Worm (Caenorhabditis elegans): ENCODE measurements around the gene ZK666.2.

DNA sequence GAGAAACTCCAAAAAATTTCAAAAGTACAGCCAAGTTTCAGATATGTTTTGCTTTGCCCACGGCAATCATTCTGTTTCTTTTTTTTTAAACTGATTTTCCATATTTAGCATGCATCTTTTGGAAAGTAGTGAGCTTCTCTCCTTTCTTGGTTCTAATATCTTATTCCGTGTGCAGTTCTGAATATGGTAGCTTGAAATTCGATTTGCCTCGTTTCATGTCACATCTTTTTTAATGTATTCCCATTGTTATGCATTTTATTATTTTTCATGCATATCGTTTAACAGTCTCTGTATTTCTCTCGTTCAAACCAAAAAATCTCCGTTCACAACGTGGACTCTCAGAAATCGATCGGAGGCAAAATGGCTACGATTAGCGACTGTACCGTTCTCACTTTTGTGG, 22.8 kb upstream of the ZK666.2 start, which contains the start of gene ZK666.14:
- no peak for TF ChIP-seq ets-7 (tag; optimal IDR thresholded peaks at IDR 0.05)
- TF ChIP-seq ama-1 (optimal IDR thresholded peaks at IDR 0.05): no peak
- no peak for TF ChIP-seq ceh-36 (tag; optimal IDR thresholded peaks at IDR 0.05)
- TF ChIP-seq tbx-37 (GFP tag; conservative IDR thresholded peaks at IDR 0.05): no peak
- TF ChIP-seq hmbx-1 (tag; optimal IDR thresholded peaks at IDR 0.05): no peak
- TF ChIP-seq flt-1 (GFP tag; IDR thresholded peaks at IDR 0.05): no peak
- no peak for TF ChIP-seq B0310.2 (tag; optimal IDR thresholded peaks at IDR 0.05)
- TF ChIP-seq tbx-11 (GFP tag; IDR thresholded peaks at IDR 0.05): no peak
- no peak for TF ChIP-seq sea-1 (GFP tag; conservative IDR thresholded peaks at IDR 0.05)
- no peak for TF ChIP-seq pes-1 (GFP tag; IDR thresholded peaks at IDR 0.05)
- no peak for TF ChIP-seq hnd-1 (tag; optimal IDR thresholded peaks at IDR 0.05)
- TF ChIP-seq tra-4 (tag; optimal IDR thresholded peaks at IDR 0.05): no peak
- no peak for TF ChIP-seq hmg-4 (GFP tag; optimal IDR thresholded peaks at IDR 0.05)
